Worm (Caenorhabditis elegans) whole organism, young adult: Measurements from ENCODE around the gene T25B9.12.

Experiments used
- B0336.3 ChIP-seq: fragments of 200-800 bp; sonication (Bioruptor generic); IDR thresholded peaks from 2 replicates; pipeline ENCODE4 v1.3.6; 2022; ENCODE audit warnings: missing genetic modification characterization, missing compliant biosample characterization
- C06A6.2 ChIP-seq: fragments of 200-800 bp; sonication (Bioruptor generic); conservative IDR thresholded peaks from 2 replicates; pipeline ENCODE4 v1.3.6; 2022; ENCODE audit warnings: missing genetic modification characterization, missing compliant biosample characterization
- F39B2.1 ChIP-seq: fragments of 200-800 bp; sonication (Bioruptor generic); IDR thresholded peaks from 2 replicates; pipeline ENCODE4 v1.3.6; 2022; ENCODE audit warnings: missing genetic modification reagents, missing genetic modification characterization, missing compliant biosample characterization
- F49E8.2 ChIP-seq: sonication (generic microtip); optimal IDR thresholded peaks from 3 replicates; lab custom pipeline; 2017; ENCODE audit warnings: missing genetic modification characterization, mild to moderate bottlenecking, missing compliant biosample characterization, antibody characterized with exemption, moderate library complexity; ENCODE audit not compliant: insufficient read depth
- Y53G8AR.9 ChIP-seq: fragments of 200-800 bp; sonication (Bioruptor generic); conservative IDR thresholded peaks from 2 replicates; pipeline ENCODE4 v1.3.6; 2022; ENCODE audit warnings: missing genetic modification reagents, missing genetic modification characterization, missing compliant biosample characterization
- attf-6 ChIP-seq: fragments of 200-800 bp; sonication (Bioruptor generic); IDR thresholded peaks from 2 replicates; pipeline ENCODE4 v1.3.6; 2022; ENCODE audit warnings: missing genetic modification reagents, missing genetic modification characterization, missing compliant biosample characterization
- egl-44 ChIP-seq: fragments of 200-800 bp; sonication (Bioruptor generic); IDR thresholded peaks from 2 replicates; pipeline ENCODE4 v1.3.6; 2022; ENCODE audit warnings: missing genetic modification reagents, missing genetic modification characterization, missing compliant biosample characterization
- gei-17 ChIP-seq: fragments of 200-800 bp; sonication (Bioruptor generic); optimal IDR thresholded peaks from 2 replicates; lab custom pipeline; 2018; ENCODE audit warnings: mild to moderate bottlenecking, missing genetic modification characterization, missing compliant biosample characterization
- pha-4 ChIP-seq: fragments of 150-350 bp; sonication (generic microtip); optimal IDR thresholded peaks from 2 replicates; lab custom pipeline; 2014; ENCODE audit warnings: missing biosample characterization, missing genetic modification reagents, missing genetic modification characterization
- snpc-1.1 ChIP-seq: sonication (generic microtip); optimal IDR thresholded peaks from 2 replicates; lab custom pipeline; 2017; ENCODE audit warnings: missing genetic modification characterization, mild to moderate bottlenecking, missing compliant biosample characterization, antibody characterized with exemption, moderate library complexity, missing genotype, missing genetic modification reagents; ENCODE audit not compliant: insufficient read depth
- tbx-9 ChIP-seq: sonication (generic microtip); optimal IDR thresholded peaks from 2 replicates; lab custom pipeline; 2016; ENCODE audit warnings: borderline replicate concordance, missing genetic modification characterization, inconsistent platforms, missing compliant biosample characterization
- ztf-22 ChIP-seq: fragments of 200-800 bp; sonication (Bioruptor generic); optimal IDR thresholded peaks from 2 replicates; lab custom pipeline; 2018; ENCODE audit warnings: mild to moderate bottlenecking, missing genetic modification characterization, moderate library complexity, missing compliant biosample characterization
- ztf-28 ChIP-seq: fragments of 200-800 bp; sonication (Bioruptor generic); IDR thresholded peaks from 2 replicates; pipeline ENCODE4 v1.3.6; 2022; ENCODE audit warnings: missing genetic modification reagents, missing genetic modification characterization, missing compliant biosample characterization

ce11 chrIV:10734527-10735436, 30.4 kb upstream of the T25B9.12 start, which contains the start of the genes orc-5 and cyb-1:
- TF ChIP-seq egl-44 (GFP tag; lab: Robert Waterston, UW) (no peak), C06A6.2 (GFP tag; lab: Robert Waterston, UW) (no peak), F39B2.1 (no peak), gei-17 (GFP tag; lab: Kevin White, UChicago) (no peak), ztf-28 (GFP tag; lab: Robert Waterston, UW) (no peak), F49E8.2 (tag; lab: Kevin White, UChicago) (peak; percentile 39), pha-4 (tag; lab: Kevin White, UChicago) (no peak), tbx-9 (tag; lab: Kevin White, UChicago) (no peak), B0336.3 (no peak), ztf-22 (GFP tag; lab: Kevin White, UChicago) (no peak), snpc-1.1 (tag; lab: Kevin White, UChicago) (no peak), Y53G8AR.9 (GFP tag; lab: Robert Waterston, UW) (0 out of 2 replicates have a peak, but pooled peaks have one; percentile 28), attf-6 (GFP tag; lab: Robert Waterston, UW) (no peak)
